Fruit fly (Drosophila melanogaster) whole organism, embryonic: ENCODE measurements around the gene CG7728.
A peak's percentile ranks its signal among the peaks of the same experiment; 100 is the strongest.

Source experiments
- Atf3 ChIP-seq: fragments of 200-800 bp; sonication (Bioruptor generic); optimal IDR thresholded peaks from 3 replicates; lab custom pipeline; 2016; ENCODE audit warnings: missing biosample characterization, missing genetic modification characterization
- C15 ChIP-seq: fragments of 200-800 bp; sonication (Bioruptor generic); IDR thresholded peaks from 3 replicates; pipeline ENCODE4 v1.3.6; 2022; ENCODE audit warnings: missing biosample characterization, missing genetic modification characterization
- CG11398 ChIP-seq: fragments of 200-800 bp; sonication (Bioruptor generic); optimal IDR thresholded peaks from 2 replicates; lab custom pipeline; 2016; ENCODE audit warnings: missing biosample characterization, missing genetic modification characterization
- CG12299 ChIP-seq: fragments of 200-800 bp; sonication (Bioruptor generic); optimal IDR thresholded peaks from 2 replicates; lab custom pipeline; 2018; ENCODE audit warnings: missing biosample characterization, mild to moderate bottlenecking, missing genetic modification characterization
- CG13123 ChIP-seq: fragments of 200-800 bp; sonication (Bioruptor generic); optimal IDR thresholded peaks from 2 replicates; lab custom pipeline; 2016; ENCODE audit warnings: missing biosample characterization, missing genetic modification characterization
- CG13894 ChIP-seq: fragments of 200-800 bp; sonication (Bioruptor generic); optimal IDR thresholded peaks from 3 replicates; lab custom pipeline; 2018; ENCODE audit warnings: missing biosample characterization, mild to moderate bottlenecking, missing genetic modification characterization, moderate library complexity
- CG15073 ChIP-seq: fragments of 200-800 bp; sonication (Bioruptor generic); optimal IDR thresholded peaks from 2 replicates; lab custom pipeline; 2016; ENCODE audit warnings: missing biosample characterization, missing genetic modification characterization
- CG17802 ChIP-seq: fragments of 200-800 bp; sonication (Bioruptor generic); optimal IDR thresholded peaks from 2 replicates; lab custom pipeline; 2018; ENCODE audit warnings: missing biosample characterization, mild to moderate bottlenecking, missing genetic modification characterization, moderate library complexity
- CG17912 ChIP-seq: fragments of 200-800 bp; sonication (Bioruptor generic); optimal IDR thresholded peaks from 2 replicates; lab custom pipeline; 2018; ENCODE audit warnings: missing biosample characterization, mild to moderate bottlenecking, missing genetic modification characterization
- CG18599 ChIP-seq: fragments of 200-800 bp; sonication (Bioruptor generic); optimal IDR thresholded peaks from 3 replicates; lab custom pipeline; 2017; ENCODE audit warnings: missing biosample characterization, missing genetic modification characterization, mild to moderate bottlenecking, moderate library complexity, missing genetic modification reagents
- CG18764 ChIP-seq: fragments of 200-800 bp; sonication (Bioruptor generic); optimal IDR thresholded peaks from 3 replicates; lab custom pipeline; 2016; ENCODE audit warnings: missing biosample characterization, missing genetic modification characterization
- CG2116 ChIP-seq: fragments of 200-800 bp; sonication (Bioruptor generic); optimal IDR thresholded peaks from 3 replicates; lab custom pipeline; 2018; ENCODE audit warnings: missing biosample characterization, mild to moderate bottlenecking, missing genetic modification characterization
- CG2875 ChIP-seq: fragments of 200-800 bp; sonication (Bioruptor generic); optimal IDR thresholded peaks from 2 replicates; lab custom pipeline; 2017; ENCODE audit warnings: missing biosample characterization, mild to moderate bottlenecking, missing genetic modification characterization, missing genetic modification reagents
- CG30431 ChIP-seq: fragments of 200-800 bp; sonication (Bioruptor generic); optimal IDR thresholded peaks from 2 replicates; lab custom pipeline; 2017; ENCODE audit warnings: missing biosample characterization, missing genetic modification characterization
- CG32532 ChIP-seq: fragments of 200-800 bp; sonication (Bioruptor generic); IDR thresholded peaks from 2 replicates; pipeline ENCODE4 v1.3.6; 2022; ENCODE audit warnings: missing biosample characterization, missing genetic modification characterization
- CG33213 ChIP-seq: fragments of 200-800 bp; sonication (Bioruptor generic); optimal IDR thresholded peaks from 3 replicates; lab custom pipeline; 2016; ENCODE audit warnings: missing biosample characterization, missing genetic modification characterization
- CG33557 ChIP-seq: fragments of 200-800 bp; sonication (Bioruptor generic); optimal IDR thresholded peaks from 2 replicates; lab custom pipeline; 2019; ENCODE audit warnings: missing biosample characterization, mild to moderate bottlenecking, missing genetic modification characterization, moderate library complexity
- CG6765 ChIP-seq: fragments of 200-800 bp; sonication (Bioruptor generic); optimal IDR thresholded peaks from 3 replicates; lab custom pipeline; 2017; ENCODE audit warnings: missing biosample characterization, mild to moderate bottlenecking, missing genetic modification characterization
- CG6813 ChIP-seq: fragments of 200-800 bp; sonication (Bioruptor generic); optimal IDR thresholded peaks from 2 replicates; lab custom pipeline; 2017; ENCODE audit warnings: missing biosample characterization, missing genetic modification characterization, mild to moderate bottlenecking, moderate library complexity, missing genetic modification reagents
- CG7745 ChIP-seq: fragments of 200-800 bp; sonication (Bioruptor generic); optimal IDR thresholded peaks from 2 replicates; lab custom pipeline; 2018; ENCODE audit warnings: missing biosample characterization, mild to moderate bottlenecking, missing genetic modification characterization, moderate library complexity
- CG7839 ChIP-seq: fragments of 200-800 bp; sonication (Bioruptor generic); optimal IDR thresholded peaks from 3 replicates; lab custom pipeline; 2018; ENCODE audit warnings: missing biosample characterization, mild to moderate bottlenecking, missing genetic modification characterization, moderate library complexity
- CG8290 ChIP-seq, 3 experiments: fragments of 200-800 bp; sonication (Bioruptor generic); optimal IDR thresholded peaks; 2 replicates each; lab custom pipeline; 2016 to 2019; ENCODE audit warnings: missing biosample characterization in 3 of 3, missing genetic modification characterization in 3 of 3, mild to moderate bottlenecking in 2 of 3, moderate library complexity in 1 of 3
- D19B ChIP-seq: fragments of 200-800 bp; sonication (Bioruptor generic); optimal IDR thresholded peaks from 2 replicates; lab custom pipeline; 2017; ENCODE audit warnings: missing biosample characterization, mild to moderate bottlenecking, missing genetic modification characterization
- Deaf1 ChIP-seq: fragments of 200-800 bp; optimal IDR thresholded peaks from 3 replicates; lab custom pipeline; 2019; ENCODE audit warnings: missing biosample characterization, mild to moderate bottlenecking, missing genetic modification characterization, moderate library complexity
- GATAe ChIP-seq: fragments of 200-800 bp; sonication (Bioruptor generic); conservative IDR thresholded peaks from 2 replicates; pipeline ENCODE4 v1.3.6; 2022; ENCODE audit warnings: missing biosample characterization, missing genetic modification characterization
- HmgZ ChIP-seq: fragments of 200-800 bp; sonication (Bioruptor generic); optimal IDR thresholded peaks from 2 replicates; lab custom pipeline; 2018; ENCODE audit warnings: missing biosample characterization, mild to moderate bottlenecking, missing genetic modification characterization
- Max ChIP-seq: fragments of 200-800 bp; sonication (Bioruptor generic); optimal IDR thresholded peaks from 2 replicates; lab custom pipeline; 2016; ENCODE audit warnings: missing biosample characterization, mild to moderate bottlenecking, missing genetic modification characterization
- NC2β ChIP-seq: fragments of 200-800 bp; sonication (Bioruptor generic); optimal IDR thresholded peaks from 2 replicates; lab custom pipeline; 2016; ENCODE audit warnings: missing biosample characterization, missing genetic modification characterization
- Nf-YA ChIP-seq: fragments of 200-800 bp; sonication (Bioruptor generic); IDR thresholded peaks from 2 replicates; pipeline ENCODE4 v1.3.6; 2022; ENCODE audit warnings: missing biosample characterization, missing genetic modification characterization
- PHDP ChIP-seq: fragments of 200-800 bp; sonication (Bioruptor generic); optimal IDR thresholded peaks from 3 replicates; lab custom pipeline; 2018; ENCODE audit warnings: missing biosample characterization, mild to moderate bottlenecking, missing genetic modification characterization, moderate library complexity
- Ptx1 ChIP-seq: fragments of 200-800 bp; sonication (Bioruptor generic); IDR thresholded peaks from 2 replicates; pipeline ENCODE4 v1.3.6; 2022; ENCODE audit warnings: missing biosample characterization, missing genetic modification characterization
- Sox102F ChIP-seq: fragments of 200-800 bp; sonication (Bioruptor generic); optimal IDR thresholded peaks from 2 replicates; lab custom pipeline; 2018; ENCODE audit warnings: missing biosample characterization, mild to moderate bottlenecking, missing genetic modification characterization, moderate library complexity
- Trl ChIP-seq, 3 experiments: fragments of >200 bp in 2 of 3; fragments of 200-800 bp in 1 of 3; sonication (Bioruptor generic) in 1 of 3; optimal IDR thresholded peaks; 2 replicates in 1 of 3; 3 replicates in 2 of 3; lab custom pipeline; 2016 to 2017; ENCODE audit warnings: missing biosample characterization in 1 of 3, missing genetic modification characterization in 1 of 3
- Usf ChIP-seq: fragments of 200-800 bp; sonication (Bioruptor generic); optimal IDR thresholded peaks from 2 replicates; lab custom pipeline; 2017; ENCODE audit warnings: missing genotype, missing biosample characterization, missing genetic modification characterization
- ab ChIP-seq: fragments of 200-800 bp; sonication (Bioruptor generic); optimal IDR thresholded peaks from 2 replicates; lab custom pipeline; 2016; ENCODE audit warnings: missing biosample characterization, missing genetic modification characterization
- amos ChIP-seq: fragments of 200-800 bp; sonication (Bioruptor generic); IDR thresholded peaks from 2 replicates; pipeline ENCODE4 v1.3.6; 2022; ENCODE audit warnings: missing biosample characterization, missing genetic modification characterization; ENCODE audit not compliant: partially characterized antibody
- cg ChIP-seq: fragments of 200-800 bp; sonication (Bioruptor generic); optimal IDR thresholded peaks from 3 replicates; lab custom pipeline; 2019; ENCODE audit warnings: missing biosample characterization, mild to moderate bottlenecking, missing genetic modification characterization, moderate library complexity
- dm ChIP-seq: fragments of 200-800 bp; sonication (Bioruptor generic); optimal IDR thresholded peaks from 3 replicates; lab custom pipeline; 2016; ENCODE audit warnings: missing biosample characterization, missing genetic modification characterization
- emc ChIP-seq: fragments of 200-800 bp; sonication (Bioruptor generic); optimal IDR thresholded peaks from 2 replicates; lab custom pipeline; 2016; ENCODE audit warnings: missing biosample characterization, missing genetic modification characterization
- fd96Cb ChIP-seq: fragments of 200-800 bp; sonication (Bioruptor generic); optimal IDR thresholded peaks from 2 replicates; lab custom pipeline; 2018; ENCODE audit warnings: missing biosample characterization, mild to moderate bottlenecking, missing genetic modification characterization, moderate library complexity
- ham ChIP-seq: fragments of 200-800 bp; sonication (Bioruptor generic); IDR thresholded peaks from 2 replicates; pipeline ENCODE4 v1.3.6; 2022; ENCODE audit warnings: missing biosample characterization, missing genetic modification characterization
- klu ChIP-seq: fragments of 200-800 bp; sonication (Bioruptor generic); IDR thresholded peaks from 2 replicates; pipeline ENCODE4 v1.3.6; 2022; ENCODE audit warnings: missing biosample characterization, missing genetic modification characterization
- oc ChIP-seq: fragments of 200-800 bp; sonication (Bioruptor generic); optimal IDR thresholded peaks from 2 replicates; lab custom pipeline; 2018; ENCODE audit warnings: missing biosample characterization, mild to moderate bottlenecking, missing genetic modification characterization, moderate library complexity
- rib ChIP-seq: fragments of 200-800 bp; sonication (Bioruptor generic); IDR thresholded peaks from 2 replicates; pipeline ENCODE4 v1.3.6; 2022; ENCODE audit warnings: missing biosample characterization, missing genetic modification characterization
- sc ChIP-seq, 3 experiments: fragments of >200 bp in 2 of 3; fragments of 200-800 bp in 1 of 3; sonication (Bioruptor generic) in 1 of 3; optimal IDR thresholded peaks; 2 replicates in 2 of 3; 3 replicates in 1 of 3; lab custom pipeline; 2017; ENCODE audit warnings: mild to moderate bottlenecking in 1 of 3, missing biosample characterization in 1 of 3, missing genetic modification characterization in 1 of 3, missing genetic modification reagents in 1 of 3
- sd ChIP-seq: fragments of 200-800 bp; sonication (Bioruptor generic); optimal IDR thresholded peaks from 3 replicates; lab custom pipeline; 2018; ENCODE audit warnings: missing biosample characterization, mild to moderate bottlenecking, missing genetic modification characterization, moderate library complexity
- zen2 ChIP-seq: fragments of 200-800 bp; sonication (Bioruptor generic); IDR thresholded peaks from 3 replicates; pipeline ENCODE4 v1.3.6; 2022; ENCODE audit warnings: missing biosample characterization, missing genetic modification characterization; ENCODE audit not compliant: partially characterized antibody

The CG7728 gene

dm6 chr3L:17012017-17012719 is 4.2 kb upstream of the CG7728 start, which contains the start of gene CG3764 (continued):
- TF ChIP-seq CG15073 (GFP tag; lab: Kevin White, UChicago), result no peak
- TF ChIP-seq CG2116 (GFP tag; lab: Kevin White, UChicago), result peak; percentile 77
- peak; percentile 63 for TF ChIP-seq dm (GFP tag; lab: Kevin White, UChicago)
- peak; percentile 58 for TF ChIP-seq CG7839 (tag; lab: Kevin White, UChicago)
- TF ChIP-seq CG11398 (GFP tag; lab: Kevin White, UChicago), result peak; percentile 78
- no peak for TF ChIP-seq ham (GFP tag; lab: Robert Waterston, UW)
- no peak for TF ChIP-seq klu (GFP tag; lab: Robert Waterston, UW)
- peak; percentile 94 for TF ChIP-seq cg
- peak; percentile 82 for TF ChIP-seq CG33557 (GFP tag; lab: Kevin White, UChicago)
- TF ChIP-seq Max (GFP tag; lab: Kevin White, UChicago), result peak; percentile 72
- TF ChIP-seq oc (tag; lab: Kevin White, UChicago), result no peak
- peak; percentile 92 for TF ChIP-seq CG33213 (GFP tag; lab: Kevin White, UChicago)
- peak; percentile 87 for TF ChIP-seq CG2875 (GFP tag; lab: Kevin White, UChicago)
- peak; percentile 34 for TF ChIP-seq Usf (GFP tag; lab: Kevin White, UChicago)
- TF ChIP-seq D19B, result peak; percentile 43
- TF ChIP-seq emc, result peak; percentile 71
- peak; percentile 69 for TF ChIP-seq Atf3
- peak; percentile 45; the same call in 1 of the 2 replicates for TF ChIP-seq amos (GFP tag; lab: Robert Waterston, UW)
- TF ChIP-seq fd96Cb (tag; lab: Kevin White, UChicago), result peak; percentile 6
- peak; percentile 90 for TF ChIP-seq HmgZ (tag; lab: Kevin White, UChicago)
- peak; percentile 94 for TF ChIP-seq rib (GFP tag; lab: Robert Waterston, UW)
- TF ChIP-seq CG13123, result peak; percentile 80
- TF ChIP-seq CG12299, result peak; percentile 87
- no peak for TF ChIP-seq ab (GFP tag; lab: Kevin White, UChicago)
- peak; percentile 62 for TF ChIP-seq PHDP
- peak; percentile 85 for TF ChIP-seq NC2β (GFP tag; lab: Kevin White, UChicago)
- peak; percentile 76 for TF ChIP-seq CG18599 (GFP tag; lab: Kevin White, UChicago)
- TF ChIP-seq sd, result peak; percentile 52
- peak; percentile 46 for TF ChIP-seq Sox102F (GFP tag; lab: Kevin White, UChicago)
- peak; percentile 31 for TF ChIP-seq CG30431 (GFP tag; lab: Kevin White, UChicago)
- 0 out of 2 replicates have a peak, but pooled peaks have one; percentile 37 for TF ChIP-seq Nf-YA (GFP tag; lab: Robert Waterston, UW)
- TF ChIP-seq GATAe, result no peak
- peak; percentile 24 for TF ChIP-seq CG7745 (tag; lab: Kevin White, UChicago)
- TF ChIP-seq sc (optimal IDR thresholded peaks at IDR 0.05; lab: Kevin White, UChicago), result no peak
- TF ChIP-seq sc (GFP tag; optimal IDR thresholded peaks at IDR 0.05; lab: Kevin White, UChicago), result peak; percentile 70
- peak; percentile 54 for TF ChIP-seq CG8290 (GFP tag; optimal IDR thresholded peaks at IDR 0.05; lab: Kevin White, UChicago)
- TF ChIP-seq CG8290 (tag; optimal IDR thresholded peaks at IDR 0.05; lab: Kevin White, UChicago), result peak; percentile 83 to 94
- TF ChIP-seq C15, result 0 out of 3 replicates have a peak, but pooled peaks have one; percentile 39
- peak; percentile 50 for TF ChIP-seq CG32532 (GFP tag; lab: Robert Waterston, UW)
- TF ChIP-seq CG18764, result peak; percentile 71
- peak; percentile 98 for TF ChIP-seq CG17912
- TF ChIP-seq CG17802 (tag; lab: Kevin White, UChicago), result peak; percentile 72
- TF ChIP-seq Deaf1, result peak; percentile 55
- peak; percentile 76 for TF ChIP-seq CG13894
- TF ChIP-seq zen2, result no peak
- TF ChIP-seq CG6813 (GFP tag; lab: Kevin White, UChicago), result peak; percentile 85
- TF ChIP-seq Trl (optimal IDR thresholded peaks at IDR 0.05; lab: Kevin White, UChicago), result peak; percentile 79 to 95
- TF ChIP-seq Trl (GFP tag; optimal IDR thresholded peaks at IDR 0.05; lab: Kevin White, UChicago), result peak; percentile 79
- TF ChIP-seq Ptx1 (GFP tag; lab: Robert Waterston, UW), result peak; percentile 52; the same call in 1 of the 2 replicates
- TF ChIP-seq CG6765 (GFP tag; lab: Kevin White, UChicago), result peak; percentile 89
